Fruit fly (Drosophila melanogaster) whole organism, embryonic: ENCODE results near the gene Scgbeta.
A peak's percentile ranks its signal among the peaks of the same experiment; 100 is the strongest.

Experiments used
- CG10979 ChIP-seq: fragments of 200-800 bp; sonication (Bioruptor generic); optimal IDR thresholded peaks from 2 replicates; lab custom pipeline; 2018; ENCODE audit warnings: missing biosample characterization, mild to moderate bottlenecking, missing genetic modification characterization, moderate library complexity
- CG11504 ChIP-seq: fragments of 200-800 bp; sonication (Bioruptor generic); optimal IDR thresholded peaks from 3 replicates; lab custom pipeline; 2019; ENCODE audit warnings: missing biosample characterization, mild to moderate bottlenecking, missing genetic modification characterization, moderate library complexity
- CG11723 ChIP-seq: fragments of 200-800 bp; sonication (Bioruptor generic); optimal IDR thresholded peaks from 2 replicates; lab custom pipeline; 2017; ENCODE audit warnings: missing biosample characterization, mild to moderate bottlenecking, missing genetic modification characterization
- CG12299 ChIP-seq: fragments of 200-800 bp; sonication (Bioruptor generic); optimal IDR thresholded peaks from 2 replicates; lab custom pipeline; 2018; ENCODE audit warnings: missing biosample characterization, mild to moderate bottlenecking, missing genetic modification characterization
- CG14965 ChIP-seq: fragments of 200-800 bp; sonication (Bioruptor generic); optimal IDR thresholded peaks from 2 replicates; lab custom pipeline; 2016; ENCODE audit warnings: missing biosample characterization, missing genetic modification characterization, borderline replicate concordance
- CG15269 ChIP-seq: fragments of 200-800 bp; sonication (Bioruptor generic); optimal IDR thresholded peaks from 2 replicates; lab custom pipeline; 2018; ENCODE audit warnings: missing biosample characterization, mild to moderate bottlenecking, missing genetic modification characterization, moderate library complexity
- CG15696 ChIP-seq: fragments of 200-800 bp; sonication (Bioruptor generic); optimal IDR thresholded peaks from 2 replicates; lab custom pipeline; 2019; ENCODE audit warnings: missing biosample characterization, mild to moderate bottlenecking, missing genetic modification characterization, moderate library complexity
- CG16813 ChIP-seq: fragments of 200-800 bp; sonication (Bioruptor generic); IDR thresholded peaks from 3 replicates; pipeline ENCODE4 v1.3.6; 2022; ENCODE audit warnings: missing biosample characterization, missing genetic modification characterization; ENCODE audit not compliant: partially characterized antibody
- CG18619 ChIP-seq: fragments of 200-800 bp; sonication (Bioruptor generic); optimal IDR thresholded peaks from 3 replicates; lab custom pipeline; 2017; ENCODE audit warnings: missing biosample characterization, mild to moderate bottlenecking, missing genetic modification characterization
- CG2202 ChIP-seq: fragments of 200-800 bp; sonication (Bioruptor generic); optimal IDR thresholded peaks from 2 replicates; lab custom pipeline; 2018; ENCODE audit warnings: missing biosample characterization, mild to moderate bottlenecking, missing genetic modification characterization
- CG30020 ChIP-seq: fragments of 200-800 bp; optimal IDR thresholded peaks from 2 replicates; lab custom pipeline; 2019; ENCODE audit warnings: missing biosample characterization, mild to moderate bottlenecking, missing genetic modification characterization, moderate library complexity
- CG31224 ChIP-seq: fragments of 200-800 bp; sonication (Bioruptor generic); IDR thresholded peaks from 2 replicates; pipeline ENCODE4 v1.3.6; 2022; ENCODE audit warnings: missing biosample characterization, missing genetic modification characterization
- CG32767 ChIP-seq: fragments of 200-800 bp; sonication (Bioruptor generic); IDR thresholded peaks from 2 replicates; pipeline ENCODE4 v1.3.6; 2022; ENCODE audit warnings: missing biosample characterization, missing genetic modification characterization
- CG3281 ChIP-seq: fragments of 200-800 bp; sonication (Bioruptor generic); optimal IDR thresholded peaks from 3 replicates; lab custom pipeline; 2017; ENCODE audit warnings: missing biosample characterization, mild to moderate bottlenecking, missing genetic modification characterization
- CG4282 ChIP-seq: fragments of 200-800 bp; sonication (Bioruptor generic); optimal IDR thresholded peaks from 2 replicates; lab custom pipeline; 2016; ENCODE audit warnings: missing biosample characterization, missing genetic modification characterization
- CG7963 ChIP-seq: fragments of 200-800 bp; sonication (Bioruptor generic); IDR thresholded peaks from 3 replicates; pipeline ENCODE4 v1.3.6; 2022; ENCODE audit warnings: missing biosample characterization, missing genetic modification characterization; ENCODE audit not compliant: partially characterized antibody
- CG8359 ChIP-seq: fragments of 200-800 bp; sonication (Bioruptor generic); optimal IDR thresholded peaks from 2 replicates; lab custom pipeline; 2017; ENCODE audit warnings: missing biosample characterization, mild to moderate bottlenecking, missing genetic modification characterization, borderline replicate concordance
- CG9797 ChIP-seq: fragments of 200-800 bp; sonication (Bioruptor generic); optimal IDR thresholded peaks from 3 replicates; lab custom pipeline; 2018; ENCODE audit warnings: missing biosample characterization, mild to moderate bottlenecking, missing genetic modification characterization
- Chrac-16 ChIP-seq: fragments of 200-800 bp; sonication (Bioruptor generic); optimal IDR thresholded peaks from 3 replicates; lab custom pipeline; 2016; ENCODE audit warnings: missing biosample characterization, missing genetic modification characterization
- Deaf1 ChIP-seq: fragments of 200-800 bp; optimal IDR thresholded peaks from 3 replicates; lab custom pipeline; 2019; ENCODE audit warnings: missing biosample characterization, mild to moderate bottlenecking, missing genetic modification characterization, moderate library complexity
- Dref ChIP-seq: fragments of 200-800 bp; sonication (Bioruptor generic); IDR thresholded peaks from 2 replicates; pipeline ENCODE4 v1.3.6; 2022; ENCODE audit warnings: missing biosample characterization, missing genetic modification characterization
- E2f2 ChIP-seq: fragments of 200-800 bp; sonication (Bioruptor generic); IDR thresholded peaks from 2 replicates; pipeline ENCODE4 v1.3.6; 2022; ENCODE audit warnings: missing biosample characterization, missing genetic modification characterization
- HHEX ChIP-seq: fragments of 200-800 bp; sonication (Bioruptor generic); optimal IDR thresholded peaks from 3 replicates; lab custom pipeline; 2017; ENCODE audit warnings: missing biosample characterization, mild to moderate bottlenecking, missing genetic modification characterization, missing genetic modification reagents
- Hmx ChIP-seq: fragments of 200-800 bp; sonication (Bioruptor generic); optimal IDR thresholded peaks from 2 replicates; lab custom pipeline; 2016; ENCODE audit warnings: missing biosample characterization, missing genetic modification characterization
- Nf-YB ChIP-seq: fragments of 200-800 bp; sonication (Bioruptor generic); optimal IDR thresholded peaks from 3 replicates; lab custom pipeline; 2019; ENCODE audit warnings: missing biosample characterization, mild to moderate bottlenecking, missing genetic modification characterization, moderate library complexity
- Poxn ChIP-seq: fragments of 200-800 bp; sonication (Bioruptor generic); IDR thresholded peaks from 2 replicates; pipeline ENCODE4 v1.3.6; 2022; ENCODE audit warnings: missing biosample characterization, missing genetic modification characterization
- Rx ChIP-seq: fragments of 200-800 bp; sonication (Bioruptor generic); IDR thresholded peaks from 2 replicates; pipeline ENCODE4 v1.3.6; 2022; ENCODE audit warnings: missing biosample characterization, missing genetic modification characterization
- Spps ChIP-seq: fragments of 200-800 bp; sonication (Bioruptor generic); optimal IDR thresholded peaks from 2 replicates; lab custom pipeline; 2018; ENCODE audit warnings: missing biosample characterization, mild to moderate bottlenecking, missing genetic modification characterization
- Sry-δ ChIP-seq: fragments of 200-800 bp; sonication (Bioruptor generic); optimal IDR thresholded peaks from 2 replicates; lab custom pipeline; 2016; ENCODE audit warnings: missing biosample characterization, missing genetic modification characterization
- YL-1 ChIP-seq: fragments of 200-800 bp; sonication (Bioruptor generic); optimal IDR thresholded peaks from 3 replicates; lab custom pipeline; 2017; ENCODE audit warnings: missing biosample characterization, mild to moderate bottlenecking, missing genetic modification characterization
- abd-A ChIP-seq: fragments of 200-800 bp; sonication (Bioruptor generic); optimal IDR thresholded peaks from 3 replicates; lab custom pipeline; 2019; ENCODE audit warnings: missing biosample characterization, mild to moderate bottlenecking, missing genetic modification characterization, moderate library complexity
- amos ChIP-seq: fragments of 200-800 bp; sonication (Bioruptor generic); IDR thresholded peaks from 2 replicates; pipeline ENCODE4 v1.3.6; 2022; ENCODE audit warnings: missing biosample characterization, missing genetic modification characterization; ENCODE audit not compliant: partially characterized antibody
- ato ChIP-seq: fragments of 200-800 bp; sonication (Bioruptor generic); IDR thresholded peaks from 2 replicates; pipeline ENCODE4 v1.3.6; 2022; ENCODE audit warnings: missing biosample characterization, missing genetic modification characterization; ENCODE audit not compliant: partially characterized antibody
- bcd ChIP-seq: fragments of 200-800 bp; sonication (Bioruptor generic); optimal IDR thresholded peaks from 2 replicates; lab custom pipeline; 2017; ENCODE audit warnings: missing biosample characterization, mild to moderate bottlenecking, missing genetic modification characterization
- danr ChIP-seq: fragments of 200-800 bp; sonication (Bioruptor generic); IDR thresholded peaks from 2 replicates; pipeline ENCODE4 v1.3.6; 2022; ENCODE audit warnings: missing biosample characterization, missing genetic modification characterization
- dmrt11E ChIP-seq: fragments of 200-800 bp; sonication (Bioruptor generic); optimal IDR thresholded peaks from 3 replicates; lab custom pipeline; 2018; ENCODE audit warnings: missing biosample characterization, mild to moderate bottlenecking, missing genetic modification characterization, moderate library complexity
- gro ChIP-seq: fragments of 200-800 bp; sonication (Bioruptor generic); optimal IDR thresholded peaks from 2 replicates; lab custom pipeline; 2016; ENCODE audit warnings: missing biosample characterization, missing genetic modification characterization
- inv ChIP-seq: fragments of 200-800 bp; sonication (Bioruptor generic); IDR thresholded peaks from 2 replicates; pipeline ENCODE4 v1.3.6; 2022; ENCODE audit warnings: missing biosample characterization, missing genetic modification characterization; ENCODE audit not compliant: partially characterized antibody
- kni ChIP-seq: fragments of 200-800 bp; sonication (Bioruptor generic); optimal IDR thresholded peaks from 3 replicates; lab custom pipeline; 2017; ENCODE audit warnings: mild to moderate bottlenecking, missing biosample characterization, missing genetic modification reagents, missing genetic modification characterization
- luna ChIP-seq: fragments of 200-800 bp; sonication (Bioruptor generic); optimal IDR thresholded peaks from 2 replicates; lab custom pipeline; 2016; ENCODE audit warnings: missing biosample characterization, missing genetic modification characterization
- odd ChIP-seq: fragments of 200-800 bp; sonication (Bioruptor generic); optimal IDR thresholded peaks from 2 replicates; lab custom pipeline; 2017; ENCODE audit warnings: missing biosample characterization, mild to moderate bottlenecking, missing genetic modification characterization
- org-1 ChIP-seq: fragments of 200-800 bp; sonication (Bioruptor generic); optimal IDR thresholded peaks from 2 replicates; lab custom pipeline; 2017; ENCODE audit warnings: missing biosample characterization, missing genetic modification characterization
- phol ChIP-seq: fragments of 200-800 bp; sonication (Bioruptor generic); optimal IDR thresholded peaks from 3 replicates; lab custom pipeline; 2018; ENCODE audit warnings: missing biosample characterization, mild to moderate bottlenecking, missing genetic modification characterization, moderate library complexity
- ranshi ChIP-seq: fragments of 200-800 bp; sonication (Bioruptor generic); IDR thresholded peaks from 2 replicates; pipeline ENCODE4 v1.3.6; 2022; ENCODE audit warnings: missing biosample characterization, missing genetic modification characterization
- sc ChIP-seq, 3 experiments: fragments of >200 bp in 2 of 3; fragments of 200-800 bp in 1 of 3; sonication (Bioruptor generic) in 1 of 3; optimal IDR thresholded peaks; 2 replicates in 2 of 3; 3 replicates in 1 of 3; lab custom pipeline; 2017; ENCODE audit warnings: mild to moderate bottlenecking in 1 of 3, missing biosample characterization in 1 of 3, missing genetic modification characterization in 1 of 3, missing genetic modification reagents in 1 of 3
- schlank ChIP-seq: fragments of 200-800 bp; sonication (Bioruptor generic); optimal IDR thresholded peaks from 2 replicates; lab custom pipeline; 2018; ENCODE audit warnings: missing biosample characterization, mild to moderate bottlenecking, missing genetic modification characterization
- sd ChIP-seq: fragments of 200-800 bp; sonication (Bioruptor generic); optimal IDR thresholded peaks from 3 replicates; lab custom pipeline; 2018; ENCODE audit warnings: missing biosample characterization, mild to moderate bottlenecking, missing genetic modification characterization, moderate library complexity
- seq ChIP-seq: fragments of 200-800 bp; sonication (Bioruptor generic); IDR thresholded peaks from 2 replicates; pipeline ENCODE4 v1.3.6; 2022; ENCODE audit warnings: missing biosample characterization, missing genetic modification characterization
- stc ChIP-seq: fragments of 200-800 bp; sonication (Bioruptor generic); IDR thresholded peaks from 2 replicates; pipeline ENCODE4 v1.3.6; 2022; ENCODE audit warnings: missing biosample characterization, missing genetic modification characterization

Scgbeta gene

DNA sequence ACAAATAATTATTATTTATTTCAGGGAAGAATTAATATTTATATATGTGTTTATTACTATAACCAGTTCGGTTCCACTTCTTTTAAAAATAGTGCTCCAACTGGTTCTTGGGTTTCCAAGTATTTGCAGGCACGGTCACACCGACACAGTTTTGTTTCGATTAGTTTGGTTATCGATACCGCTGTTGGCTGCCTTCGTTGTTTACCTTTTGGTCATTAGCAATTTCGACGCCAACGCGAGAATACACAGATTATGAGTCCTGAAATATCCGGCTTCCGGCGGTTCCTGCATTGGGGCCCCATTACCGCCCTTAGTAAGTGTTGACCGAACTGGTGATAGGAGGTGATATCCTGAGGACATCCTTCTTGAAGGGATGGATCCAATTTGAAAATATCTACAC lies 14.1 kb downstream of the Scgbeta start, which contains the start of gene CG5196 (continued):
- TF ChIP-seq ato (peak; percentile 57; the same call in 1 of the 2 replicates), CG16813 (GFP tag; lab: Robert Waterston, UW) (peak; percentile 52; the same call in 2 of the 3 replicates), CG30020 (tag; lab: Kevin White, UChicago) (peak; percentile 61), CG12299 (tag; lab: Kevin White, UChicago) (peak; percentile 24), stc (GFP tag; lab: Robert Waterston, UW) (0 out of 2 replicates have a peak, but pooled peaks have one; percentile 25), CG15696 (tag; lab: Kevin White, UChicago) (no peak), CG18619 (GFP tag; lab: Kevin White, UChicago) (no peak), danr (GFP tag; lab: Robert Waterston, UW) (no peak), seq (GFP tag; lab: Robert Waterston, UW) (no peak), Hmx (GFP tag; lab: Kevin White, UChicago) (no peak), CG11504 (tag; lab: Kevin White, UChicago) (no peak), HHEX (GFP tag; lab: Kevin White, UChicago) (no peak), CG2202 (no peak), phol (tag; lab: Kevin White, UChicago) (no peak), CG8359 (no peak), CG4282 (GFP tag; lab: Kevin White, UChicago) (no peak), YL-1 (GFP tag; lab: Kevin White, UChicago) (peak; percentile 50), Nf-YB (GFP tag; lab: Kevin White, UChicago) (peak; percentile 29), CG7963 (GFP tag; lab: Robert Waterston, UW) (peak; percentile 55; the same call in 2 of the 3 replicates), Sry-δ (peak; percentile 56), luna (GFP tag; lab: Kevin White, UChicago) (no peak), kni (GFP tag; lab: Kevin White, UChicago) (peak; percentile 34), schlank (no peak), gro (GFP tag; lab: Kevin White, UChicago) (peak; percentile 32), Chrac-16 (no peak), Dref (GFP tag; lab: Robert Waterston, UW) (peak; percentile 93), CG14965 (GFP tag; lab: Kevin White, UChicago) (no peak), CG11723 (GFP tag; lab: Kevin White, UChicago) (no peak), Spps (tag; lab: Kevin White, UChicago) (no peak), CG31224 (no peak), Deaf1 (no peak), amos (GFP tag; lab: Robert Waterston, UW) (peak; percentile 76), sd (tag; lab: Kevin White, UChicago) (peak; percentile 30), CG32767 (no peak), dmrt11E (no peak), CG9797 (peak; percentile 88), CG10979 (tag; lab: Kevin White, UChicago) (peak; percentile 11), Poxn (GFP tag; lab: Robert Waterston, UW) (no peak), Rx (GFP tag; lab: Robert Waterston, UW) (no peak), abd-A (tag; lab: Kevin White, UChicago) (no peak), odd (GFP tag; lab: Kevin White, UChicago) (no peak), sc (optimal IDR thresholded peaks at IDR 0.05; lab: Kevin White, UChicago) (no peak), sc (GFP tag; optimal IDR thresholded peaks at IDR 0.05; lab: Kevin White, UChicago) (no peak), E2f2 (GFP tag; lab: Robert Waterston, UW) (peak; percentile 87), inv (peak; percentile 51; the same call in 1 of the 2 replicates), bcd (no peak), ranshi (no peak), CG15269 (tag; lab: Kevin White, UChicago) (no peak), org-1 (no peak), CG3281 (GFP tag; lab: Kevin White, UChicago) (no peak)
